Fruit fly (Drosophila melanogaster) whole organism, embryonic: Measurements from ENCODE around the gene M6.

ENCODE experiments used
- Bteb2 ChIP-seq: fragments of 200-800 bp; sonication (Bioruptor generic); optimal IDR thresholded peaks from 2 replicates; lab custom pipeline; 2016; ENCODE audit warnings: missing biosample characterization, missing genetic modification characterization
- CG12744 ChIP-seq: fragments of 200-800 bp; sonication (Bioruptor generic); optimal IDR thresholded peaks from 2 replicates; lab custom pipeline; 2016; ENCODE audit warnings: missing biosample characterization, missing genetic modification characterization
- CG12769 ChIP-seq: fragments of 200-800 bp; sonication (Bioruptor generic); optimal IDR thresholded peaks from 2 replicates; lab custom pipeline; 2019; ENCODE audit warnings: missing biosample characterization, mild to moderate bottlenecking, missing genetic modification characterization, moderate library complexity
- CG14965 ChIP-seq: fragments of 200-800 bp; sonication (Bioruptor generic); optimal IDR thresholded peaks from 2 replicates; lab custom pipeline; 2016; ENCODE audit warnings: missing biosample characterization, missing genetic modification characterization, borderline replicate concordance
- CG15011 ChIP-seq: fragments of 200-800 bp; sonication (Bioruptor generic); optimal IDR thresholded peaks from 3 replicates; lab custom pipeline; 2018; ENCODE audit warnings: missing biosample characterization, mild to moderate bottlenecking, missing genetic modification characterization
- CG16813 ChIP-seq: fragments of 200-800 bp; sonication (Bioruptor generic); IDR thresholded peaks from 3 replicates; pipeline ENCODE4 v1.3.6; 2022; ENCODE audit warnings: missing biosample characterization, missing genetic modification characterization; ENCODE audit not compliant: partially characterized antibody
- CG30020 ChIP-seq: fragments of 200-800 bp; optimal IDR thresholded peaks from 2 replicates; lab custom pipeline; 2019; ENCODE audit warnings: missing biosample characterization, mild to moderate bottlenecking, missing genetic modification characterization, moderate library complexity
- CG30431 ChIP-seq: fragments of 200-800 bp; sonication (Bioruptor generic); optimal IDR thresholded peaks from 2 replicates; lab custom pipeline; 2017; ENCODE audit warnings: missing biosample characterization, missing genetic modification characterization
- CG3065 ChIP-seq: fragments of 200-800 bp; sonication (Bioruptor generic); optimal IDR thresholded peaks from 2 replicates; lab custom pipeline; 2016; ENCODE audit warnings: missing biosample characterization, missing genetic modification characterization
- CG31224 ChIP-seq: fragments of 200-800 bp; sonication (Bioruptor generic); IDR thresholded peaks from 2 replicates; pipeline ENCODE4 v1.3.6; 2022; ENCODE audit warnings: missing biosample characterization, missing genetic modification characterization
- CG4424 ChIP-seq: fragments of 200-800 bp; sonication (Bioruptor generic); optimal IDR thresholded peaks from 3 replicates; lab custom pipeline; 2016; ENCODE audit warnings: missing biosample characterization, missing genetic modification characterization
- CG4617 ChIP-seq: fragments of 200-800 bp; sonication (Bioruptor generic); optimal IDR thresholded peaks from 3 replicates; lab custom pipeline; 2016; ENCODE audit warnings: missing biosample characterization, missing genetic modification characterization, borderline replicate concordance
- CG7271 ChIP-seq: fragments of 200-800 bp; sonication (Bioruptor generic); optimal IDR thresholded peaks from 2 replicates; lab custom pipeline; 2018; ENCODE audit warnings: missing biosample characterization, mild to moderate bottlenecking, missing genetic modification characterization, moderate library complexity
- CG8388 ChIP-seq: fragments of 200-800 bp; sonication (Bioruptor generic); optimal IDR thresholded peaks from 2 replicates; lab custom pipeline; 2019; ENCODE audit warnings: missing biosample characterization, mild to moderate bottlenecking, missing genetic modification characterization, moderate library complexity
- CG9215 ChIP-seq: fragments of 200-800 bp; sonication (Bioruptor generic); IDR thresholded peaks from 2 replicates; pipeline ENCODE4 v1.3.6; 2022; ENCODE audit warnings: missing biosample characterization, missing genetic modification characterization
- CG9609 ChIP-seq: fragments of 200-800 bp; sonication (Bioruptor generic); optimal IDR thresholded peaks from 3 replicates; lab custom pipeline; 2016; ENCODE audit warnings: missing biosample characterization, missing genetic modification characterization
- CG9817 ChIP-seq: fragments of 200-800 bp; sonication (Bioruptor generic); optimal IDR thresholded peaks from 2 replicates; lab custom pipeline; 2018; ENCODE audit warnings: missing biosample characterization, mild to moderate bottlenecking, missing genetic modification characterization, moderate library complexity
- Camta ChIP-seq: fragments of 200-800 bp; sonication (Bioruptor generic); optimal IDR thresholded peaks from 2 replicates; lab custom pipeline; 2016; ENCODE audit warnings: missing biosample characterization, missing genetic modification characterization
- Dip2 ChIP-seq: fragments of 200-800 bp; sonication (Bioruptor generic); IDR thresholded peaks from 2 replicates; pipeline ENCODE4 v1.3.6; 2022; ENCODE audit warnings: missing biosample characterization, missing genetic modification characterization
- Hr39 ChIP-seq: fragments of >200 bp; optimal IDR thresholded peaks from 2 replicates; lab custom pipeline; 2017
- Neu2 ChIP-seq: fragments of 200-800 bp; sonication (Bioruptor generic); optimal IDR thresholded peaks from 3 replicates; lab custom pipeline; 2016; ENCODE audit warnings: missing biosample characterization, missing genetic modification characterization, borderline replicate concordance
- Oli ChIP-seq: fragments of 200-800 bp; sonication (Bioruptor generic); optimal IDR thresholded peaks from 2 replicates; lab custom pipeline; 2018; ENCODE audit warnings: missing biosample characterization, mild to moderate bottlenecking, missing genetic modification characterization, moderate library complexity
- Sin3A ChIP-seq: fragments of >200 bp; optimal IDR thresholded peaks from 2 replicates; lab custom pipeline; 2018
- Sox102F ChIP-seq: fragments of 200-800 bp; sonication (Bioruptor generic); optimal IDR thresholded peaks from 2 replicates; lab custom pipeline; 2018; ENCODE audit warnings: missing biosample characterization, mild to moderate bottlenecking, missing genetic modification characterization, moderate library complexity
- Xrp1 ChIP-seq: fragments of 200-800 bp; sonication (Bioruptor generic); IDR thresholded peaks from 2 replicates; pipeline ENCODE4 v1.3.6; 2022; ENCODE audit warnings: missing biosample characterization, missing genetic modification characterization
- ase ChIP-seq: fragments of 200-800 bp; sonication (Bioruptor generic); IDR thresholded peaks from 3 replicates; pipeline ENCODE4 v1.3.6; 2022; ENCODE audit warnings: missing biosample characterization, missing genetic modification characterization
- btn ChIP-seq: fragments of 200-800 bp; sonication (Bioruptor generic); optimal IDR thresholded peaks from 2 replicates; lab custom pipeline; 2016; ENCODE audit warnings: missing biosample characterization, missing genetic modification characterization
- disco-r ChIP-seq: fragments of 200-800 bp; sonication (Bioruptor generic); optimal IDR thresholded peaks from 2 replicates; lab custom pipeline; 2016; ENCODE audit warnings: missing biosample characterization, missing genetic modification characterization
- dmrt11E ChIP-seq: fragments of 200-800 bp; sonication (Bioruptor generic); optimal IDR thresholded peaks from 3 replicates; lab custom pipeline; 2018; ENCODE audit warnings: missing biosample characterization, mild to moderate bottlenecking, missing genetic modification characterization, moderate library complexity
- ewg ChIP-seq: fragments of 200-800 bp; sonication (Bioruptor generic); optimal IDR thresholded peaks from 3 replicates; lab custom pipeline; 2017; ENCODE audit warnings: mild to moderate bottlenecking, missing biosample characterization, missing genetic modification reagents, missing genetic modification characterization
- ftz-f1 ChIP-seq: fragments of 200-800 bp; sonication (Bioruptor generic); optimal IDR thresholded peaks from 2 replicates; lab custom pipeline; 2016; ENCODE audit warnings: missing biosample characterization, missing genetic modification characterization
- gce ChIP-seq: fragments of 200-800 bp; sonication (Bioruptor generic); IDR thresholded peaks from 3 replicates; pipeline ENCODE4 v1.3.6; 2022; ENCODE audit warnings: missing biosample characterization, missing genetic modification characterization
- hth ChIP-seq: fragments of >200 bp; optimal IDR thresholded peaks from 2 replicates; lab custom pipeline; 2017; ENCODE audit warnings: inconsistent platforms
- insv ChIP-seq, 2 experiments: fragments of 200-800 bp; sonication (Bioruptor generic); optimal IDR thresholded peaks; 3 replicates each; lab custom pipeline; 2016 to 2018; ENCODE audit warnings: missing biosample characterization in 2 of 2, missing genetic modification characterization in 2 of 2
- jigr1 ChIP-seq: fragments of 200-800 bp; sonication (Bioruptor generic); IDR thresholded peaks from 3 replicates; pipeline ENCODE4 v1.3.6; 2022; ENCODE audit warnings: missing biosample characterization, missing genetic modification characterization
- kni ChIP-seq: fragments of 200-800 bp; sonication (Bioruptor generic); optimal IDR thresholded peaks from 3 replicates; lab custom pipeline; 2017; ENCODE audit warnings: mild to moderate bottlenecking, missing biosample characterization, missing genetic modification reagents, missing genetic modification characterization
- lmd ChIP-seq: fragments of 200-800 bp; sonication (Bioruptor generic); IDR thresholded peaks from 2 replicates; pipeline ENCODE4 v1.3.6; 2022; ENCODE audit warnings: missing biosample characterization, missing genetic modification characterization
- lola ChIP-seq, 3 experiments: fragments of >200 bp in 2 of 3; fragments of 200-800 bp in 1 of 3; sonication (Bioruptor generic) in 1 of 3; optimal IDR thresholded peaks; 2 replicates each; lab custom pipeline; 2017 to 2019; ENCODE audit warnings: missing biosample characterization in 3 of 3, missing genetic modification characterization in 3 of 3, mild to moderate bottlenecking in 1 of 3, moderate library complexity in 1 of 3
- nerfin-2 ChIP-seq: fragments of 200-800 bp; sonication (Bioruptor generic); IDR thresholded peaks from 2 replicates; pipeline ENCODE4 v1.3.6; 2022; ENCODE audit warnings: missing biosample characterization, missing genetic modification characterization; ENCODE audit not compliant: partially characterized antibody
- onecut ChIP-seq: fragments of 200-800 bp; sonication (Bioruptor generic); IDR thresholded peaks from 2 replicates; pipeline ENCODE4 v1.3.6; 2022; ENCODE audit warnings: missing biosample characterization, missing genetic modification characterization
- peb ChIP-seq: fragments of 200-800 bp; sonication (Bioruptor generic); IDR thresholded peaks from 2 replicates; pipeline ENCODE4 v1.3.6; 2022; ENCODE audit warnings: missing biosample characterization, missing genetic modification characterization
- pzg ChIP-seq: fragments of 200-800 bp; sonication (Bioruptor generic); optimal IDR thresholded peaks from 3 replicates; lab custom pipeline; 2018; ENCODE audit warnings: missing biosample characterization, mild to moderate bottlenecking, missing genetic modification characterization, moderate library complexity
- slbo ChIP-seq: fragments of 200-800 bp; sonication (Bioruptor generic); IDR thresholded peaks from 2 replicates; pipeline ENCODE4 v1.3.6; 2022; ENCODE audit warnings: missing biosample characterization, missing genetic modification characterization
- sqz ChIP-seq: fragments of 200-800 bp; sonication (Bioruptor generic); optimal IDR thresholded peaks from 3 replicates; lab custom pipeline; 2018; ENCODE audit warnings: missing biosample characterization, mild to moderate bottlenecking, missing genetic modification characterization
- ssp ChIP-seq: fragments of 200-800 bp; sonication (Bioruptor generic); IDR thresholded peaks from 2 replicates; pipeline ENCODE4 v1.3.6; 2022; ENCODE audit warnings: missing biosample characterization, missing genetic modification characterization
- tup ChIP-seq: fragments of 200-800 bp; sonication (Bioruptor generic); optimal IDR thresholded peaks from 2 replicates; lab custom pipeline; 2016; ENCODE audit warnings: missing biosample characterization, mild to moderate bottlenecking, missing genetic modification characterization, moderate library complexity
- vfl ChIP-seq: fragments of 200-800 bp; sonication (Bioruptor generic); optimal IDR thresholded peaks from 2 replicates; lab custom pipeline; 2016; ENCODE audit warnings: missing biosample characterization, missing genetic modification characterization
- wek ChIP-seq: fragments of 200-800 bp; sonication (Bioruptor generic); optimal IDR thresholded peaks from 3 replicates; lab custom pipeline; 2018; ENCODE audit warnings: missing biosample characterization, mild to moderate bottlenecking, missing genetic modification characterization, moderate library complexity
- yki ChIP-seq: fragments of >200 bp; optimal IDR thresholded peaks from 3 replicates; lab custom pipeline; 2018
- zf30C ChIP-seq: fragments of 200-800 bp; sonication (Bioruptor generic); optimal IDR thresholded peaks from 3 replicates; lab custom pipeline; 2018; ENCODE audit warnings: missing biosample characterization, mild to moderate bottlenecking, missing genetic modification characterization

The M6 gene

DNA sequence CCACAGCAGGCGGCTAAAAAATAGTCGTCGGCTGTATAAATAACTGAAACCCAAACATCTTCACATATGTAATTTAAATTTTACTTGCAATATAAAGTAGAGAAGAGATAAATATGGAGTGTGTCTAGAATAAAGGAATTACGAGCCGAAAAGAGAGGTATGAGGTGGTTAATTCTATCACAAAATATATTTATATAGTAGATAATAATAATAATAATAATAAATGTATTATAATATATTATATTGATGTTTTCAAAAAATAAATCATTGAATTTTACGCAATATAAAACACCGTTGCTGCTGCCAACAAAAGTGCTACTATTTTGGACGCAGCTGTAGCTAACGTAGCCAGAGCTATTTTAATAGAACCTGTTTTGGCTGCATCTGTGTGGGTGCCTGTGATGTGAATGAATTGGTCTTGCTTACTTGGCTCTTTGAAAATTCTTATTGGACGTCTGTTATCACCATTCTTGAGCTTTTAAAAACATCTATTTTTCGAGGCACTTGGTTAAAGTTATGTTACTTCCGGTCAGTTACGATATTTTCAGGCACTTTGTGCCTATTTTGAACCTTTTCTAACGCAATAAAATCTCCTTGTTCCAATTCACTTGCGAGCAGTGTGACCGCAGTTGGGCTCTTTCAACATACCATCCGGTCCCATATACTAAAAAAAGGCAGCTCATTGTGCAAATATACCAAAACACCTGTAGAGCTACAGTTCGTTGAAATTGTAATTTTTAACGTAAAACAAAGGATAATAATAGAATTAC, 10.6 kb upstream of the M6 start, which contains the start of gene Hr78 (continued):
- no peak for TF ChIP-seq CG9609 (GFP tag; lab: Kevin White, UChicago)
- peak; percentile 50 for TF ChIP-seq ftz-f1 (GFP tag; lab: Kevin White, UChicago)
- peak; percentile 73 for TF ChIP-seq dmrt11E
- TF ChIP-seq tup (GFP tag; lab: Kevin White, UChicago): no peak
- TF ChIP-seq wek: no peak
- TF ChIP-seq kni (GFP tag; lab: Kevin White, UChicago): peak; percentile 3
- no peak for TF ChIP-seq CG14965
- 0 out of 3 replicates have a peak, but pooled peaks have one; percentile 48 for TF ChIP-seq gce (GFP tag; lab: Robert Waterston, UW)
- peak; percentile 47 for TF ChIP-seq CG15011
- peak; percentile 45 for TF ChIP-seq CG31224 (GFP tag; lab: Robert Waterston, UW)
- peak; percentile 71 for TF ChIP-seq CG7271 (tag; lab: Kevin White, UChicago)
- TF ChIP-seq Sox102F (GFP tag; lab: Kevin White, UChicago): peak; percentile 81
- TF ChIP-seq Sin3A (lab: Kevin White, UChicago): peak; percentile 60
- no peak for TF ChIP-seq ssp (GFP tag; lab: Robert Waterston, UW)
- TF ChIP-seq Neu2: no peak
- TF ChIP-seq CG8388 (GFP tag; lab: Kevin White, UChicago): peak; percentile 99
- no peak for TF ChIP-seq disco-r (GFP tag; lab: Kevin White, UChicago)
- peak; percentile 63 for TF ChIP-seq pzg (GFP tag; lab: Kevin White, UChicago)
- no peak for TF ChIP-seq zf30C (GFP tag; lab: Kevin White, UChicago)
- TF ChIP-seq CG16813 (GFP tag; lab: Robert Waterston, UW): no peak
- peak; percentile 50 for TF ChIP-seq CG30020
- peak; percentile 89 to 99 for TF ChIP-seq insv (GFP tag; optimal IDR thresholded peaks at IDR 0.05; lab: Kevin White, UChicago)
- TF ChIP-seq onecut (GFP tag; lab: Robert Waterston, UW): peak; percentile 51; the same call in 1 of the 2 replicates
- TF ChIP-seq ewg: peak; percentile 46
- no peak for TF ChIP-seq Hr39 (lab: Kevin White, UChicago)
- TF ChIP-seq CG9817 (tag; lab: Kevin White, UChicago): peak; percentile 73
- no peak for TF ChIP-seq Camta
- no peak for TF ChIP-seq nerfin-2 (GFP tag; lab: Robert Waterston, UW)
- peak; percentile 74 for TF ChIP-seq slbo
- no peak for TF ChIP-seq Dip2 (GFP tag; lab: Robert Waterston, UW)
- TF ChIP-seq CG4617 (GFP tag; lab: Kevin White, UChicago): peak; percentile 75
- TF ChIP-seq peb (GFP tag; lab: Robert Waterston, UW): 0 out of 2 replicates have a peak, but pooled peaks have one; percentile 4
- no peak for TF ChIP-seq CG12769 (tag; lab: Kevin White, UChicago)
- no peak for TF ChIP-seq vfl (GFP tag; lab: Kevin White, UChicago)
- peak; percentile 81 for TF ChIP-seq Xrp1 (GFP tag; lab: Robert Waterston, UW)
- TF ChIP-seq CG9215: peak; percentile 28; the same call in 1 of the 2 replicates
- TF ChIP-seq Oli (tag; lab: Kevin White, UChicago): peak; percentile 87
- TF ChIP-seq btn (GFP tag; lab: Kevin White, UChicago): no peak
- peak; percentile 74 for TF ChIP-seq lmd
- TF ChIP-seq sqz (GFP tag; lab: Kevin White, UChicago): no peak
- TF ChIP-seq hth: no peak
- no peak for TF ChIP-seq yki (lab: Kevin White, UChicago)
- peak; percentile 75 for TF ChIP-seq CG4424 (GFP tag; lab: Kevin White, UChicago)
- peak in 1 of 3 experiments; percentile 76 for TF ChIP-seq lola (GFP tag; optimal IDR thresholded peaks at IDR 0.05; lab: Kevin White, UChicago)
- TF ChIP-seq ase: no peak; the same call in 2 of the 3 replicates
- TF ChIP-seq jigr1 (GFP tag; lab: Robert Waterston, UW): no peak
- no peak for TF ChIP-seq CG12744 (GFP tag; lab: Kevin White, UChicago)
- TF ChIP-seq CG30431 (GFP tag; lab: Kevin White, UChicago): peak; percentile 63
- TF ChIP-seq CG3065 (GFP tag; lab: Kevin White, UChicago): peak; percentile 24
- no peak for TF ChIP-seq Bteb2 (GFP tag; lab: Kevin White, UChicago)
